Fruit fly (Drosophila melanogaster): ENCODE results near the gene Ctr9.

Ctr9 gene

DNA sequence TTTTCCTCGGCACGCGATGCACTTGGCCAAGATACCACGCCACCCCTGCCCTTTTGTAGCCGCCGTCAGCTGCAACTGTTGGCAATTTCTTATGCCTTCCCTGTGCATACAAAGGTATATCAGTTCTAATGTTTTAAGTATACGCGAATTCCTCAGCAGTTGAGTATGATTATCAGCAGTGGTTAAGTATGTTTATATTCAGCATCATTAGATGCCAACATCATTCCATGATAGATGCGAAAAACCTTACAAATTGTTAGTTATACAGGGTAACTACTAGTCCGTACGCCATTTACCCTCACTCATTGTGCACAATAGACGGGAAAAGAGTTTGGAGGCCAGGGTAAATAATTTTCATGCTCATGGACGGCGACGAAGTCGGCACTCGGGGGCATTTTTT lies 27.3 kb upstream of the Ctr9 start (continued):
- TF ChIP-seq Blimp-1 (GFP tag; optimal IDR thresholded peaks at IDR 0.05) (no peak), spab (GFP tag; optimal IDR thresholded peaks at IDR 0.05) (no peak), net (GFP tag; optimal IDR thresholded peaks at IDR 0.05) (peak; percentile 21), CG8119 (GFP tag; IDR thresholded peaks at IDR 0.05) (peak; percentile 61), salr (GFP tag; optimal IDR thresholded peaks at IDR 0.05) (peak; percentile 15 to 22), fkh (GFP tag; optimal IDR thresholded peaks at IDR 0.05) (no peak), lz (GFP tag; optimal IDR thresholded peaks at IDR 0.05) (no peak), fd59A (GFP tag; optimal IDR thresholded peaks at IDR 0.05) (peak; percentile 27), pdm3 (GFP tag; optimal IDR thresholded peaks at IDR 0.05) (peak; percentile 62), Eip93F (GFP tag; optimal IDR thresholded peaks at IDR 0.05) (no peak), dac (GFP tag; optimal IDR thresholded peaks at IDR 0.05) (no peak), CG1621 (tag; optimal IDR thresholded peaks at IDR 0.05) (peak; percentile 8), CG7368 (GFP tag; optimal IDR thresholded peaks at IDR 0.05) (no peak), cyc (GFP tag; optimal IDR thresholded peaks at IDR 0.05) (no peak), Hr38 (GFP tag; optimal IDR thresholded peaks at IDR 0.05) (no peak), CG6808 (GFP tag; optimal IDR thresholded peaks at IDR 0.05) (no peak), CG3919 (GFP tag; optimal IDR thresholded peaks at IDR 0.05) (no peak), acj6 (GFP tag; optimal IDR thresholded peaks at IDR 0.05) (peak; percentile 56), Smox (GFP tag; optimal IDR thresholded peaks at IDR 0.05) (peak; percentile 4), CG31627 (GFP tag; optimal IDR thresholded peaks at IDR 0.05) (peak; percentile 4), Eip78C (GFP tag) (no peak), CG8319 (GFP tag; optimal IDR thresholded peaks at IDR 0.05) (no peak), CG3032 (tag; optimal IDR thresholded peaks at IDR 0.05) (no peak), Sox15 (GFP tag; optimal IDR thresholded peaks at IDR 0.05) (no peak), CG11902 (GFP tag; optimal IDR thresholded peaks at IDR 0.05) (no peak), CG11294 (GFP tag; IDR thresholded peaks at IDR 0.05) (no peak), dsx (GFP tag; optimal IDR thresholded peaks at IDR 0.05; ENCODE audit: poor library complexity, severe bottlenecking) (no peak), Hr39 (GFP tag; optimal IDR thresholded peaks at IDR 0.05) (peak; percentile 27), CG15336 (GFP tag; IDR thresholded peaks at IDR 0.05) (peak; percentile 62), CG8632 (GFP tag; optimal IDR thresholded peaks at IDR 0.05) (peak; percentile 6), eg (GFP tag; IDR thresholded peaks at IDR 0.05) (peak; percentile 55; the same call in 2 of the 3 replicates)

DNA sequence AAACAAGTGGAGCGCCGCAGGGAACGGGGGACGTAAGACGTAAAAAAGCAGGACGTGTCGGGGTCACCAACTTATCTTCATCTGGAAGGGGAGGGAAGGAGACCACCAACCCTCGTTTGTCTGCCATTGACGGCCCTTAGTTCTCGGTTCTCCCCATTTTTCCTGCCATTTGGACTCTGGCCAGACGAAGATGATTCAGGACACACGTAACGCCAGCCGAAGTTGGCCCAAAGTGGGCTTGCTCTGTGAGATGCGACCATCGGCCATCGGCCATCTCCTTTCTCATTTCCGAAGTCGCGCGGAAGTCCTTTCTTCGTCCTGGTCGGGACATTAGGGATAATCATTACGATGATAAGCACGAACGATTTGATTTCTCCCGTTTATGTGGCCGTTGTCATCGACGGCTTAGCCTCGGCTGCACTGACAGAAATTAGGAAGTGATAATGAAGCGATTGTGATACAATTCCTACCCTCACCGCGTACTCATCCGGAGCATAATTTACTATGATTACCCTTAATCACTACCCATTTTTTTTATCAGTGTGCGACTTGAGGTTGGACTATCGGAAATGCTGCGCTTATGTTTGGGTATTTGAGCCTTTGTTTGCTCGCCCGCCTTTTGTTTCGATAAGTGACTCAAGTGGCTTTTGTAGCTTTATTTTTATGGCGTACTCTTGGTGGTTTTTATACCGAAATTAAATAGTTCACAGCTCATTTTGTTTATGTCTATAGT lies 26.0 kb upstream of the Ctr9 start:
- TF ChIP-seq CG6276 (GFP tag; optimal IDR thresholded peaks at IDR 0.05) (no peak), CG10669 (GFP tag; optimal IDR thresholded peaks at IDR 0.05) (no peak), CG11762 (GFP tag; optimal IDR thresholded peaks at IDR 0.05; ENCODE audit: insufficient read depth) (no peak), cyc (GFP tag; optimal IDR thresholded peaks at IDR 0.05) (no peak), Hr4 (GFP tag; optimal IDR thresholded peaks at IDR 0.05) (no peak), CG7368 (GFP tag; optimal IDR thresholded peaks at IDR 0.05) (no peak)

DNA sequence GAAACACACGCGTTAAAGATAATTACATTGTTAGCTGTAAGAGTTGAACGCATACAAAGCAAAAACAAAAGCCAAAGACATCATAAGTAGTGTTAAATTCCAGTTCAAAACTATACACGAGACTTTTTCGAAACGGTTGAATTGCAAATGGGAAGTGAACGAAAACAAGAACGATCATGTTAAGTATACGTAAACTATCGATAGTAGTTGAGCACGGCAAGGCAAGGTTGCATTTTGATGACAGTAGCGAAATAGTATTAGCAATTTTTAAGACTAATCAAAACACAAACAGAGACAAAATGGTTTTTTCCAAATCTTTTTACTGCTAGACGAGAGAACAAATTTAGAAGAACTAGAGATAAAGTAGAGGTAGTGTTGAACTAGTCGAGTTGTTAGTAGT lies 12.2 kb upstream of the Ctr9 start:
- TF ChIP-seq CG10669 (GFP tag; optimal IDR thresholded peaks at IDR 0.05) (no peak), topi (GFP tag; optimal IDR thresholded peaks at IDR 0.05) (no peak), CG9139 (GFP tag; optimal IDR thresholded peaks at IDR 0.05) (no peak), CG4318 (GFP tag; optimal IDR thresholded peaks at IDR 0.05) (no peak), CG11294 (GFP tag; IDR thresholded peaks at IDR 0.05) (no peak), CG6808 (GFP tag; optimal IDR thresholded peaks at IDR 0.05) (no peak), CG15336 (GFP tag; IDR thresholded peaks at IDR 0.05) (no peak), CG8119 (GFP tag; IDR thresholded peaks at IDR 0.05) (no peak), svp (GFP tag) (no peak), Hr39 (GFP tag; optimal IDR thresholded peaks at IDR 0.05) (no peak), Blimp-1 (GFP tag; optimal IDR thresholded peaks at IDR 0.05) (no peak), dsx (GFP tag; optimal IDR thresholded peaks at IDR 0.05; ENCODE audit: poor library complexity, severe bottlenecking) (no peak), Hr4 (GFP tag; optimal IDR thresholded peaks at IDR 0.05) (no peak), Hr38 (GFP tag; optimal IDR thresholded peaks at IDR 0.05) (no peak), fd85E (GFP tag; optimal IDR thresholded peaks at IDR 0.05) (no peak), dac (GFP tag; optimal IDR thresholded peaks at IDR 0.05) (no peak)
